Worm (Caenorhabditis elegans): ENCODE measurements around the gene R10H10.4.

DNA sequence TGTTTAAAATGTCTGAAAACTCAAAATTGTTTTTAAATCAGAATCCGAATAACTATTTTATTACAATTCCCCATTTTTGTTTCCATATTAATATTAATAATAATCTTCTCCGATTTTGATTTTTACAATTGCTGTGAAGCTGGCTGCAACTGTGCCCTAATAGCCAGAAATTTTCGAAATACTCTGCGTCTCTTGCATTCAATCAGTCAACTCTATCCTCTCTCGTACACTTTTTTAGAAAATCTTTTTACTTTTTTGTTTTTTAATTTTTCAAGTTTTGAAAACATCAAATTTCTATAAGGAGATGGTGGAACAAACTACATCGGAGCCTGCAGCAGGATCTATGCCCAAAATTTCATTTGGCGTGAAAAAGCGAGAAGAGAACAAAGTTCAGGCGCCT lies 36.9 kb downstream of the R10H10.4 start, which contains the start of gene gkow-1:
- TF ChIP-seq fos-1 (tag; optimal IDR thresholded peaks at IDR 0.05) = no peak
- no peak for TF ChIP-seq ZK546.5 (tag; optimal IDR thresholded peaks at IDR 0.05)
- no peak for TF ChIP-seq ama-1 (optimal IDR thresholded peaks at IDR 0.05)
- TF ChIP-seq nhr-77 (tag; optimal IDR thresholded peaks at IDR 0.05) = no peak
- no peak for TF ChIP-seq unc-39 (tag; optimal IDR thresholded peaks at IDR 0.05)
- TF ChIP-seq unc-62 (GFP tag; optimal IDR thresholded peaks at IDR 0.05) = no peak
- no peak for TF ChIP-seq dmd-4 (tag; optimal IDR thresholded peaks at IDR 0.05)
- no peak for TF ChIP-seq lsy-2 (tag; optimal IDR thresholded peaks at IDR 0.05)
- no peak for TF ChIP-seq gmeb-1 (tag; optimal IDR thresholded peaks at IDR 0.05)
- no peak for TF ChIP-seq mdl-1 (tag; optimal IDR thresholded peaks at IDR 0.05)
- TF ChIP-seq zag-1 (tag; optimal IDR thresholded peaks at IDR 0.05) = no peak
- TF ChIP-seq aly-2 (tag; optimal IDR thresholded peaks at IDR 0.05) = no peak
- no peak for TF ChIP-seq nhr-12 (tag; optimal IDR thresholded peaks at IDR 0.05)

All from whole organism, L2 larva.